Fruit fly (Drosophila melanogaster) whole organism, embryonic: ENCODE measurements around the gene CG10584.
A peak's percentile ranks its signal among the peaks of the same experiment; 100 is the strongest.

Experiments
- Ada2b ChIP-seq: fragments of 200-800 bp; sonication (Bioruptor generic); IDR thresholded peaks from 2 replicates; pipeline ENCODE4 v1.3.6; 2022; ENCODE audit warnings: missing biosample characterization, missing genetic modification characterization
- Atf-2 ChIP-seq: fragments of 200-800 bp; sonication (Bioruptor generic); optimal IDR thresholded peaks from 2 replicates; lab custom pipeline; 2016; ENCODE audit warnings: missing biosample characterization, missing genetic modification characterization
- CG10321 ChIP-seq: fragments of 200-800 bp; sonication (Bioruptor generic); IDR thresholded peaks from 2 replicates; pipeline ENCODE4 v1.3.6; 2022; ENCODE audit warnings: missing biosample characterization, missing genetic modification characterization
- CG10543 ChIP-seq: fragments of 200-800 bp; sonication (Bioruptor generic); optimal IDR thresholded peaks from 3 replicates; lab custom pipeline; 2017; ENCODE audit warnings: missing biosample characterization, mild to moderate bottlenecking, missing genetic modification characterization, moderate library complexity
- CG11456 ChIP-seq: fragments of 200-800 bp; sonication (Bioruptor generic); IDR thresholded peaks from 3 replicates; pipeline ENCODE4 v1.3.6; 2022; ENCODE audit warnings: missing biosample characterization, missing genetic modification characterization
- CG12391 ChIP-seq: fragments of 200-800 bp; sonication (Bioruptor generic); optimal IDR thresholded peaks from 3 replicates; lab custom pipeline; 2018; ENCODE audit warnings: missing biosample characterization, mild to moderate bottlenecking, missing genetic modification characterization, moderate library complexity
- CG13296 ChIP-seq: fragments of 200-800 bp; sonication (Bioruptor generic); optimal IDR thresholded peaks from 3 replicates; lab custom pipeline; 2018; ENCODE audit warnings: missing biosample characterization, mild to moderate bottlenecking, missing genetic modification characterization
- CG13424 ChIP-seq: fragments of 200-800 bp; sonication (Bioruptor generic); optimal IDR thresholded peaks from 2 replicates; lab custom pipeline; 2019; ENCODE audit warnings: missing biosample characterization, mild to moderate bottlenecking, missing genetic modification characterization, moderate library complexity
- CG13624 ChIP-seq: fragments of 200-800 bp; sonication (Bioruptor generic); optimal IDR thresholded peaks from 2 replicates; lab custom pipeline; 2016; ENCODE audit warnings: missing biosample characterization, missing genetic modification characterization
- CG14667 ChIP-seq: fragments of 200-800 bp; sonication (Bioruptor generic); IDR thresholded peaks from 2 replicates; pipeline ENCODE4 v1.3.6; 2022; ENCODE audit warnings: missing biosample characterization, missing genetic modification characterization
- CG15601 ChIP-seq: fragments of 200-800 bp; sonication (Bioruptor generic); optimal IDR thresholded peaks from 3 replicates; lab custom pipeline; 2019; ENCODE audit warnings: missing biosample characterization, mild to moderate bottlenecking, missing genetic modification characterization, moderate library complexity
- CG17385 ChIP-seq: fragments of 200-800 bp; sonication (Bioruptor generic); optimal IDR thresholded peaks from 3 replicates; lab custom pipeline; 2018; ENCODE audit warnings: missing biosample characterization, mild to moderate bottlenecking, missing genetic modification characterization
- CG2199 ChIP-seq: fragments of 200-800 bp; sonication (Bioruptor generic); IDR thresholded peaks from 3 replicates; pipeline ENCODE4 v1.3.6; 2022; ENCODE audit warnings: missing biosample characterization, missing genetic modification characterization
- CG2202 ChIP-seq: fragments of 200-800 bp; sonication (Bioruptor generic); optimal IDR thresholded peaks from 2 replicates; lab custom pipeline; 2018; ENCODE audit warnings: missing biosample characterization, mild to moderate bottlenecking, missing genetic modification characterization
- CG2712 ChIP-seq: fragments of 200-800 bp; optimal IDR thresholded peaks from 3 replicates; lab custom pipeline; 2019; ENCODE audit warnings: missing biosample characterization, mild to moderate bottlenecking, missing genetic modification characterization, moderate library complexity
- CG2875 ChIP-seq: fragments of 200-800 bp; sonication (Bioruptor generic); optimal IDR thresholded peaks from 2 replicates; lab custom pipeline; 2017; ENCODE audit warnings: missing biosample characterization, mild to moderate bottlenecking, missing genetic modification characterization, missing genetic modification reagents
- CG3065 ChIP-seq: fragments of 200-800 bp; sonication (Bioruptor generic); optimal IDR thresholded peaks from 2 replicates; lab custom pipeline; 2016; ENCODE audit warnings: missing biosample characterization, missing genetic modification characterization
- CG3838 ChIP-seq: fragments of 200-800 bp; sonication (Bioruptor generic); optimal IDR thresholded peaks from 3 replicates; lab custom pipeline; 2016; ENCODE audit warnings: missing biosample characterization, missing genetic modification characterization
- CG4328 ChIP-seq: fragments of 200-800 bp; sonication (Bioruptor generic); optimal IDR thresholded peaks from 3 replicates; lab custom pipeline; 2017; ENCODE audit warnings: missing biosample characterization, missing genetic modification reagents, missing genetic modification characterization
- CG4404 ChIP-seq: fragments of 200-800 bp; sonication (Bioruptor generic); IDR thresholded peaks from 2 replicates; pipeline ENCODE4 v1.3.6; 2022; ENCODE audit warnings: missing biosample characterization, missing genetic modification characterization
- CG4854 ChIP-seq: fragments of 200-800 bp; sonication (Bioruptor generic); optimal IDR thresholded peaks from 2 replicates; lab custom pipeline; 2016; ENCODE audit warnings: missing biosample characterization, missing genetic modification characterization, inconsistent platforms
- CG6175 ChIP-seq: fragments of 200-800 bp; sonication (Bioruptor generic); IDR thresholded peaks from 3 replicates; pipeline ENCODE4 v1.3.6; 2022; ENCODE audit warnings: missing biosample characterization, missing genetic modification characterization
- CG7786 ChIP-seq: fragments of 200-800 bp; sonication (Bioruptor generic); optimal IDR thresholded peaks from 2 replicates; lab custom pipeline; 2016; ENCODE audit warnings: missing biosample characterization, missing genetic modification characterization
- CG8765 ChIP-seq: fragments of 200-800 bp; sonication (Bioruptor generic); IDR thresholded peaks from 2 replicates; pipeline ENCODE4 v1.3.6; 2022; ENCODE audit warnings: missing biosample characterization, missing genetic modification characterization
- Dip3 ChIP-seq: fragments of 200-800 bp; sonication (Bioruptor generic); optimal IDR thresholded peaks from 3 replicates; lab custom pipeline; 2016; ENCODE audit warnings: missing biosample characterization, missing genetic modification characterization
- E2f1 ChIP-seq: fragments of 200-800 bp; sonication (Bioruptor generic); IDR thresholded peaks from 2 replicates; pipeline ENCODE4 v1.3.6; 2022; ENCODE audit warnings: missing biosample characterization, missing genetic modification characterization
- Gsc ChIP-seq: fragments of 200-800 bp; sonication (Bioruptor generic); IDR thresholded peaks from 2 replicates; pipeline ENCODE4 v1.3.6; 2022; ENCODE audit warnings: missing biosample characterization, missing genetic modification characterization
- H2.0 ChIP-seq: fragments of 200-800 bp; sonication (Bioruptor generic); IDR thresholded peaks from 2 replicates; pipeline ENCODE4 v1.3.6; 2022; ENCODE audit warnings: missing biosample characterization, missing genetic modification characterization
- Hr51 ChIP-seq, 2 experiments: fragments of 200-800 bp; sonication (Bioruptor generic); optimal IDR thresholded peaks; 2 replicates in 1 of 2; 3 replicates in 1 of 2; lab custom pipeline; 2016 to 2018; ENCODE audit warnings: missing biosample characterization in 2 of 2, missing genetic modification characterization in 2 of 2, mild to moderate bottlenecking in 1 of 2, moderate library complexity in 1 of 2
- Hsf ChIP-seq: fragments of 200-800 bp; sonication (Bioruptor generic); optimal IDR thresholded peaks from 3 replicates; lab custom pipeline; 2016; ENCODE audit warnings: missing biosample characterization, missing genetic modification characterization
- Myb ChIP-seq: fragments of 200-800 bp; sonication (Bioruptor generic); optimal IDR thresholded peaks from 2 replicates; lab custom pipeline; 2016; ENCODE audit warnings: missing biosample characterization, missing genetic modification characterization
- NfI ChIP-seq: fragments of 200-800 bp; sonication (Bioruptor generic); optimal IDR thresholded peaks from 3 replicates; lab custom pipeline; 2018; ENCODE audit warnings: missing biosample characterization, mild to moderate bottlenecking, missing genetic modification characterization, moderate library complexity
- Ravus ChIP-seq: fragments of 200-800 bp; sonication (Bioruptor generic); IDR thresholded peaks from 2 replicates; pipeline ENCODE4 v1.3.6; 2022; ENCODE audit warnings: missing biosample characterization, missing genetic modification characterization
- Sry-δ ChIP-seq: fragments of 200-800 bp; sonication (Bioruptor generic); optimal IDR thresholded peaks from 2 replicates; lab custom pipeline; 2016; ENCODE audit warnings: missing biosample characterization, missing genetic modification characterization
- az2 ChIP-seq: fragments of 200-800 bp; sonication (Bioruptor generic); optimal IDR thresholded peaks from 3 replicates; lab custom pipeline; 2016; ENCODE audit warnings: missing biosample characterization, missing genetic modification characterization
- bowl ChIP-seq: fragments of 200-800 bp; sonication (Bioruptor generic); IDR thresholded peaks from 2 replicates; pipeline ENCODE4 v1.3.6; 2022; ENCODE audit warnings: missing biosample characterization, missing genetic modification characterization
- dmrt99B ChIP-seq: fragments of 200-800 bp; sonication (Bioruptor generic); optimal IDR thresholded peaks from 2 replicates; lab custom pipeline; 2018; ENCODE audit warnings: missing biosample characterization, mild to moderate bottlenecking, missing genetic modification characterization, moderate library complexity
- ftz-f1 ChIP-seq: fragments of 200-800 bp; sonication (Bioruptor generic); optimal IDR thresholded peaks from 2 replicates; lab custom pipeline; 2016; ENCODE audit warnings: missing biosample characterization, missing genetic modification characterization
- kay ChIP-seq: fragments of 200-800 bp; sonication (Bioruptor generic); optimal IDR thresholded peaks from 2 replicates; lab custom pipeline; 2016; ENCODE audit warnings: missing biosample characterization, missing genetic modification characterization
- kni ChIP-seq: fragments of 200-800 bp; sonication (Bioruptor generic); optimal IDR thresholded peaks from 3 replicates; lab custom pipeline; 2017; ENCODE audit warnings: mild to moderate bottlenecking, missing biosample characterization, missing genetic modification reagents, missing genetic modification characterization
- maf-S ChIP-seq: fragments of 200-800 bp; sonication (Bioruptor generic); optimal IDR thresholded peaks from 2 replicates; lab custom pipeline; 2016; ENCODE audit warnings: missing biosample characterization, missing genetic modification characterization
- mld ChIP-seq: fragments of 200-800 bp; sonication (Bioruptor generic); IDR thresholded peaks from 3 replicates; pipeline ENCODE4 v1.3.6; 2022; ENCODE audit warnings: missing biosample characterization, missing genetic modification characterization; ENCODE audit not compliant: partially characterized antibody
- odd ChIP-seq: fragments of 200-800 bp; sonication (Bioruptor generic); optimal IDR thresholded peaks from 2 replicates; lab custom pipeline; 2017; ENCODE audit warnings: missing biosample characterization, mild to moderate bottlenecking, missing genetic modification characterization
- otp ChIP-seq: fragments of 200-800 bp; sonication (Bioruptor generic); IDR thresholded peaks from 3 replicates; pipeline ENCODE4, ENCODE4 v1.3.6; 2022; ENCODE audit warnings: missing biosample characterization, missing genetic modification characterization
- p53 ChIP-seq: fragments of 200-800 bp; sonication (Bioruptor generic); optimal IDR thresholded peaks from 2 replicates; lab custom pipeline; 2016; ENCODE audit warnings: missing biosample characterization, missing genetic modification characterization
- salm ChIP-seq: fragments of 200-800 bp; sonication (Bioruptor generic); optimal IDR thresholded peaks from 2 replicates; lab custom pipeline; 2018; ENCODE audit warnings: missing biosample characterization, mild to moderate bottlenecking, missing genetic modification characterization
- slbo ChIP-seq: fragments of 200-800 bp; sonication (Bioruptor generic); IDR thresholded peaks from 2 replicates; pipeline ENCODE4 v1.3.6; 2022; ENCODE audit warnings: missing biosample characterization, missing genetic modification characterization
- sug ChIP-seq: fragments of 200-800 bp; optimal IDR thresholded peaks from 2 replicates; lab custom pipeline; 2019; ENCODE audit warnings: missing biosample characterization, mild to moderate bottlenecking, missing genetic modification characterization, moderate library complexity
- tin ChIP-seq: fragments of 200-800 bp; sonication (Bioruptor generic); optimal IDR thresholded peaks from 3 replicates; lab custom pipeline; 2016; ENCODE audit warnings: missing biosample characterization, missing genetic modification characterization
- vnd ChIP-seq: fragments of 200-800 bp; sonication (Bioruptor generic); IDR thresholded peaks from 3 replicates; pipeline ENCODE4 v1.3.6; 2022; ENCODE audit warnings: missing biosample characterization, missing genetic modification characterization; ENCODE audit not compliant: partially characterized antibody

CG10584 gene

dm6 chr3L:21056792-21057567 lies 25.8 kb upstream of the CG10584 start (continued):
- TF ChIP-seq CG4404 (GFP tag; lab: Robert Waterston, UW) (no peak), CG10543 (GFP tag; lab: Kevin White, UChicago) (peak; percentile 70), Myb (GFP tag; lab: Kevin White, UChicago) (no peak), mld (GFP tag; lab: Robert Waterston, UW) (no peak), CG3065 (no peak), CG2712 (tag; lab: Kevin White, UChicago) (no peak), CG2199 (GFP tag; lab: Robert Waterston, UW) (0 out of 3 replicates have a peak, but pooled peaks have one; percentile 63), bowl (GFP tag; lab: Robert Waterston, UW) (no peak), CG6175 (GFP tag; lab: Robert Waterston, UW) (peak; percentile 57; the same call in 1 of the 3 replicates), sug (peak; percentile 16), Hsf (GFP tag; lab: Kevin White, UChicago) (no peak), CG10321 (GFP tag; lab: Robert Waterston, UW) (no peak), CG15601 (tag; lab: Kevin White, UChicago) (no peak), salm (tag; lab: Kevin White, UChicago) (no peak), kay (peak; percentile 66), odd (GFP tag; lab: Kevin White, UChicago) (peak; percentile 34), Dip3 (GFP tag; lab: Kevin White, UChicago) (no peak), otp (GFP tag; lab: Robert Waterston, UW) (no peak), CG4854 (GFP tag; lab: Kevin White, UChicago) (no peak), Ravus (no peak), E2f1 (GFP tag; lab: Robert Waterston, UW) (0 out of 2 replicates have a peak, but pooled peaks have one; percentile 15), CG4328 (no peak), CG3838 (GFP tag; lab: Kevin White, UChicago) (no peak), CG13424 (tag; lab: Kevin White, UChicago) (peak; percentile 19), CG2875 (GFP tag; lab: Kevin White, UChicago) (no peak), CG13296 (GFP tag; lab: Kevin White, UChicago) (no peak), dmrt99B (tag; lab: Kevin White, UChicago) (peak; percentile 3), az2 (peak; percentile 30), Atf-2 (GFP tag; lab: Kevin White, UChicago) (no peak), kni (GFP tag; lab: Kevin White, UChicago) (peak; percentile 50), H2.0 (0 out of 2 replicates have a peak, but pooled peaks have one; percentile 17), CG13624 (GFP tag; lab: Kevin White, UChicago) (no peak), CG14667 (no peak), p53 (GFP tag; lab: Kevin White, UChicago) (no peak), Hr51 (GFP tag; optimal IDR thresholded peaks at IDR 0.05; lab: Kevin White, UChicago) (peak in 1 of 2 experiments; percentile 55), CG17385 (GFP tag; lab: Kevin White, UChicago) (peak; percentile 27), Sry-δ (GFP tag; lab: Kevin White, UChicago) (peak; percentile 8), slbo (GFP tag; lab: Robert Waterston, UW) (peak; percentile 62), CG7786 (GFP tag; lab: Kevin White, UChicago) (peak; percentile 40), Gsc (GFP tag; lab: Robert Waterston, UW) (no peak), ftz-f1 (GFP tag; lab: Kevin White, UChicago) (no peak), CG12391 (tag; lab: Kevin White, UChicago) (peak; percentile 31), Ada2b (GFP tag; lab: Robert Waterston, UW) (no peak; the same call in 1 of the 2 replicates), CG2202 (tag; lab: Kevin White, UChicago) (no peak), CG8765 (no peak), vnd (GFP tag; lab: Robert Waterston, UW) (no peak), CG11456 (no peak), NfI (GFP tag; lab: Kevin White, UChicago) (no peak), tin (GFP tag; lab: Kevin White, UChicago) (peak; percentile 10), maf-S (GFP tag; lab: Kevin White, UChicago) (no peak)
